Worm (Caenorhabditis elegans): Measurements from ENCODE around the gene selt-1.2.
A peak's percentile ranks its signal among the peaks of the same experiment; 100 is the strongest.

The selt-1.2 gene

DNA sequence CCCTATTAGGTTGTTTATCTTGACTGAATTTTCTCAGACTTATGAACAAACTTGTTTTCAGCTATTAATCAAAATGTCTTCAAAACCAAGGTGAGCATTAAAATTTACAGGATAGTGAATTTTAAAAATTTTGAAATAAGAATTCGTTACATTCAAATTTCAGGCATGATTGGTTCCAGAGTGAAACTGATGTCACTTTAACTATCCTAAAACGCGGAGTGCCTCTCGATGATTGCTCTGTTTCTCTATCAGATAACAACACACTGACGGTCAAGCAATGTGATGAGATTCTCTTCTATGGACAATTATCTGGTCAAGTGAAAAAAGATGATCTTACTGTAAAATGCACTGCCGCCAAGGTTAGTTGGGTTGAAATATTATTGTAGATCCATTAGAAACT is 24.2 kb upstream of the selt-1.2 start, which contains the start of gene D1054.3:
D1054.3 (plus strand) TSS at position 62 of the 400 bp plus-strand sequence.
- TF ChIP-seq zip-5 (tag; optimal IDR thresholded peaks at IDR 0.05) = no peak
- TF ChIP-seq hlh-30 (tag; optimal IDR thresholded peaks at IDR 0.05; ENCODE audit: insufficient read depth) = no peak
- TF ChIP-seq ceh-14 (tag; optimal IDR thresholded peaks at IDR 0.05) = no peak
- TF ChIP-seq ceh-18 (tag; optimal IDR thresholded peaks at IDR 0.05) = no peak
- no peak for TF ChIP-seq ceh-2 (tag; optimal IDR thresholded peaks at IDR 0.05)
- TF ChIP-seq ztf-16 (tag; optimal IDR thresholded peaks at IDR 0.05) = no peak
- no peak for TF ChIP-seq rnt-1 (tag; optimal IDR thresholded peaks at IDR 0.05)
- no peak for TF ChIP-seq ceh-31 (tag; optimal IDR thresholded peaks at IDR 0.05)
- TF ChIP-seq ceh-24 (tag; optimal IDR thresholded peaks at IDR 0.05) = no peak
- TF ChIP-seq dve-1 (tag; optimal IDR thresholded peaks at IDR 0.05) = no peak
- no peak for TF ChIP-seq ets-4 (tag; optimal IDR thresholded peaks at IDR 0.05)
- TF ChIP-seq che-1 (tag; optimal IDR thresholded peaks at IDR 0.05) = no peak
- no peak for TF ChIP-seq unc-55 (GFP tag; optimal IDR thresholded peaks at IDR 0.05)
- no peak for TF ChIP-seq nfya-1 (tag; optimal IDR thresholded peaks at IDR 0.05)
- no peak for TF ChIP-seq fax-1 (tag; optimal IDR thresholded peaks at IDR 0.05)
- no peak for TF ChIP-seq ceh-6 (GFP tag; optimal IDR thresholded peaks at IDR 0.05)
- TF ChIP-seq hlh-8 (tag; optimal IDR thresholded peaks at IDR 0.05) = no peak

DNA sequence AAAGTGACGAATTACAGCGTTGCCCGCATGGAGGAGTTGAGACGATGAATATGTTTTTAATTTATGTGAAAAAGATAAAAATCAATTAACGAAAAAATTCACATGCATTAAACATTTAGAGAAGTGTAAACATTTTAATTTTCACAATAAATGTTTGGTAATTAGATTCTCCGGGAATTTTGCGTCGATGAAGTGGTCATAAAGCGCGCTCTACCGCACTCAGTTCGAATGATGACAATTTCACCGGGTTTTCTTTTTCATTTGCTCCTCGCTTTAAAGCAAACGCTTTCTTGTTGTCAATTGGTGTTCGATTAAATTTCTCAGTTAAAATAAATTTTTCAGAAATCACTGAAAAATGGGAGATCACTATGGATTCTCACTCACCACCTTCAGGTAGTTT is 22.9 kb upstream of the selt-1.2 start, which contains the start of the genes D1054.1 and pas-2:
D1054.1 (minus strand) TSS at position 192 of the 400 bp plus-strand sequence.
pas-2 (plus strand) TSS at position 343 of the 400 bp plus-strand sequence.
- TF ChIP-seq pat-9 (tag; optimal IDR thresholded peaks at IDR 0.05) (no peak), unc-42 (tag; optimal IDR thresholded peaks at IDR 0.05) (peak; percentile 90)

- no peak for TF ChIP-seq ceh-30 (tag; optimal IDR thresholded peaks at IDR 0.05)
Observed at ce11 chrV:10768892-10769291, 21.7 kb upstream of the selt-1.2 start.

DNA sequence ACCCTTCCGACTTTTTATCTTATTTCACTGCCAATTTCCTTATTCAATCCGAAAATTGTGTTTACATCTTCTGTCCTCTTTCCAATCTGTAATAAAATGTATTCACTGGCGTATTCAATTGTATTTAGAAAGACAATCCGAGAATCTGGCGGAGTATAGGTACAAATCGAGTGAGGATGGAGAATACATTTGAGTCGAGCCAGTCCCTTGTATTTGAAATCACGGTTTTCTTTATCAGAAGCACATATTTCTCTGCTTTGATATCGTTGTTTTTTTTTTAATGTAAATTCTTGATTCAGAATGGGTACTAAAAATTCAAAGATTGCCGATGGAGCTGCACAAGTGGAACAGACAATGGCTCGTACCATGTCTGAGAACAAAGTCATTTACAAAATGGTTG is 16.9 kb upstream of the selt-1.2 start, which contains the start of gene ocr-1:
ocr-1 (plus strand) TSS at position 301 of the 400 bp plus-strand sequence.
- TF ChIP-seq tbx-2 (tag; optimal IDR thresholded peaks at IDR 0.05) = no peak
- no peak for TF ChIP-seq rnt-1 (tag; optimal IDR thresholded peaks at IDR 0.05)
- no peak for TF ChIP-seq unc-3 (GFP tag; conservative IDR thresholded peaks at IDR 0.05)
- no peak for TF ChIP-seq unc-3 (tag; optimal IDR thresholded peaks at IDR 0.05)
- TF ChIP-seq ref-2 (tag; optimal IDR thresholded peaks at IDR 0.05) = no peak

ce11 chrV:10762695-10763094 is 15.5 kb upstream of the selt-1.2 start, which contains the start of gene sre-6:
sre-6 (minus strand) TSS chrV:10762795.
- TF ChIP-seq ceh-14 (tag; optimal IDR thresholded peaks at IDR 0.05) (no peak), C08G9.2 (tag; optimal IDR thresholded peaks at IDR 0.05) (no peak), ceh-45 (GFP tag; IDR thresholded peaks at IDR 0.05) (no peak), ceh-31 (tag; optimal IDR thresholded peaks at IDR 0.05) (no peak), pha-2 (tag; optimal IDR thresholded peaks at IDR 0.05) (no peak), dmd-4 (tag; optimal IDR thresholded peaks at IDR 0.05; ENCODE audit: borderline replicate concordance) (no peak), lin-11 (tag; optimal IDR thresholded peaks at IDR 0.05) (no peak), pqm-1 (tag; optimal IDR thresholded peaks at IDR 0.05) (no peak), nhr-232 (tag; optimal IDR thresholded peaks at IDR 0.05) (no peak)

- TF ChIP-seq pros-1 (tag; optimal IDR thresholded peaks at IDR 0.05) = no peak
- TF ChIP-seq ceh-24 (tag; optimal IDR thresholded peaks at IDR 0.05) = no peak
- no peak for TF ChIP-seq nhr-232 (tag; optimal IDR thresholded peaks at IDR 0.05)
- TF ChIP-seq elt-2 (tag; optimal IDR thresholded peaks at IDR 0.05) = no peak
- no peak for TF ChIP-seq odd-2 (tag; optimal IDR thresholded peaks at IDR 0.05)
- TF ChIP-seq ceh-48 (tag; optimal IDR thresholded peaks at IDR 0.05) = no peak
- TF ChIP-seq mec-3 (tag; optimal IDR thresholded peaks at IDR 0.05; ENCODE audit: borderline replicate concordance) = no peak
- no peak for TF ChIP-seq ets-4 (tag; optimal IDR thresholded peaks at IDR 0.05)
- TF ChIP-seq hlh-30 (tag; optimal IDR thresholded peaks at IDR 0.05; ENCODE audit: insufficient read depth) = no peak
- TF ChIP-seq ceh-18 (tag; optimal IDR thresholded peaks at IDR 0.05) = no peak
- no peak for TF ChIP-seq ceh-30 (tag; optimal IDR thresholded peaks at IDR 0.05)
- TF ChIP-seq unc-55 (GFP tag; optimal IDR thresholded peaks at IDR 0.05) = no peak
- TF ChIP-seq ceh-22 (tag; optimal IDR thresholded peaks at IDR 0.05) = no peak
- no peak for TF ChIP-seq eyg-1 (tag; optimal IDR thresholded peaks at IDR 0.05)
- no peak for TF ChIP-seq rnt-1 (tag; optimal IDR thresholded peaks at IDR 0.05)
- no peak for TF ChIP-seq gmeb-2 (tag; optimal IDR thresholded peaks at IDR 0.05)
- TF ChIP-seq ceh-34 (tag; optimal IDR thresholded peaks at IDR 0.05) = no peak
- TF ChIP-seq fkh-6 (tag; optimal IDR thresholded peaks at IDR 0.05) = no peak
- TF ChIP-seq dve-1 (tag; optimal IDR thresholded peaks at IDR 0.05) = no peak
Observed at ce11 chrV:10760839-10761238, 13.7 kb upstream of the selt-1.2 start.

Measured in whole organism, late embryonic.